Worm (Caenorhabditis elegans): ENCODE results near the gene osm-6.

- TF ChIP-seq ama-1 (optimal IDR thresholded peaks at IDR 0.05) (no peak), nhr-77 (tag; optimal IDR thresholded peaks at IDR 0.05) (no peak), snpc-4 (tag; optimal IDR thresholded peaks at IDR 0.05) (no peak), zag-1 (tag; optimal IDR thresholded peaks at IDR 0.05) (no peak), nhr-25 (tag; optimal IDR thresholded peaks at IDR 0.05) (no peak)
Observed at ce11 chrV:11955617-11956016, 28.4 kb upstream of the osm-6 start.
